Worm (Caenorhabditis elegans): ENCODE measurements around the gene C49A9.3.
A peak's percentile ranks its signal among the peaks of the same experiment; 100 is the strongest.
"Not testable (repeated sequence)": the region's sequence is repeated elsewhere in the genome, so short reads cannot be mapped to it uniquely, and the experiment has no call there.

C49A9.3 gene

DNA sequence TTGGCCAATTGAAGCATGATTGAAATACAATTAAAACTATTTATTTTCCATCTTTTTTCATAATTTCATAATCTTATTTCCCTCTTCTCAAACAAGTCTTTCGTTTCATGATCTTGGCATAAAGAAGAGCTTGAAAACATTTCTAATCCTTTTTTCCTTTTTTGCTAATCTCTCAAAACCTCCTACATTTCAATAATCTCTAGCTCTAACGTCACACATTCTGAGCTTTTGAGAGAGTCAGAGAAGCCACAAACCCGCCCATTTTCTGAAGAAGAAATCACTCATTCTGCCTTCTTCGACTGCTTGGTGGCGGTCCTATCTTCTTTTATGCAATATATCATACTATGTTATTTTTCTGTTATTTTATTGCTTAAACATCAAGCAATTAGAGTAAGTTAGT lies 27.7 kb downstream of the C49A9.3 start, which contains the start of gene F58F9.1:
TSS of gene F58F9.1 (plus strand) at position 251 of the 400 bp plus-strand sequence.
- TF ChIP-seq lin-13 (GFP tag; optimal IDR thresholded peaks at IDR 0.05) (no peak), mab-5 (tag; optimal IDR thresholded peaks at IDR 0.05) (peak; percentile 36), nhr-129 (tag; optimal IDR thresholded peaks at IDR 0.05) (no peak), C34F6.9 (tag; optimal IDR thresholded peaks at IDR 0.05) (peak; percentile 24), lsy-2 (tag; optimal IDR thresholded peaks at IDR 0.05) (peak in 1 of 2 experiments; percentile 37), unc-55 (GFP tag; optimal IDR thresholded peaks at IDR 0.05) (peak; percentile 79), nhr-21 (tag; optimal IDR thresholded peaks at IDR 0.05) (no peak)

DNA sequence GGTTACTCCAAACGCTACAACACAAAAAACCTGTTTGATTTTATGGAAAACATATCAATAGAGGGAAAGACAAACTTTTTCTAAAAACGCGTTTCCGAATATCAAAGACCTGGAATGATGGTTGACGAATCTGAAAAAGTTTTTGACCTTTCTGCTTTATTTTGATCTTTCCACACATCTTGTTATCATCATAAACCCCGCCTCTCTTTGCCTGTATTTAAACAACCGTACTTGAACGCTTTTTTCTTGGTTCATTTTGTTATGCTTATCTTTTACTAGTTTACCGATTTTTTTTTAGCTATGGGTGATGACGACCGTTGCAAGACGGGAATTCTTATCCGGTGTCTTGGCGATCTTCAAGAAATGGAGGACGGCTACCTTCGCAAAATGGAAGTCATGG lies 31.1 kb downstream of the C49A9.3 start, which contains the start of gene T13A10.2:
TSS of gene T13A10.2 (plus strand) at position 301 of the 400 bp plus-strand sequence.
- TF ChIP-seq peb-1 (tag; optimal IDR thresholded peaks at IDR 0.05); Y55F3AM.14 (GFP tag; optimal IDR thresholded peaks at IDR 0.05); mdl-1 (tag; optimal IDR thresholded peaks at IDR 0.05): not testable (repeated sequence)

DNA sequence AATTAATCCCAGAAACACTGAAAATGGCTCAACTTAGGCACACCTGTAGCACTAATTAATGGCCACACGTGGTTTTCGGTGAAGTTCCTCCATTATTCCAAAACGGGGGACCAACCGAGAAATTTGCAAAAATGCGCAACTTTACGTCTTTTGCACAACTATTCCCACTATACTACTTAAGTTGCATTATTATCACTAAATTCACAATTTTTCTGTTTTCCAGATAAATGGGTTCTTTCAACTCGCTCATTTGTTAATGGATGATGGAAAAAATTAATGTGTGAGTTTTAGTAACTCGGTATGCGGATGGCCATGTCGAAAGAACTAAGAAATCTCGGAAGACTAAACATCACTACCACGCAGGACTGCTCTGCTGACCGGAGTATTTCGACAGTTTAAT lies 32.7 kb downstream of the C49A9.3 start, which contains the start of gene T13A10.64:
TSS of gene T13A10.64 (plus strand) at position 301 of the 400 bp plus-strand sequence.
- TF ChIP-seq lin-13 (GFP tag; optimal IDR thresholded peaks at IDR 0.05) (no peak), peb-1 (tag; optimal IDR thresholded peaks at IDR 0.05) (no peak), nhr-25 (tag; optimal IDR thresholded peaks at IDR 0.05) (no peak), mbf-1 (tag; optimal IDR thresholded peaks at IDR 0.05) (no peak), mdl-1 (tag; optimal IDR thresholded peaks at IDR 0.05) (no peak), sma-3 (GFP tag; optimal IDR thresholded peaks at IDR 0.05) (no peak), zag-1 (tag; optimal IDR thresholded peaks at IDR 0.05) (no peak), unc-55 (GFP tag; optimal IDR thresholded peaks at IDR 0.05) (no peak), elt-3 (tag; optimal IDR thresholded peaks at IDR 0.05) (no peak), nhr-23 (tag; optimal IDR thresholded peaks at IDR 0.05) (no peak), nhr-237 (tag; optimal IDR thresholded peaks at IDR 0.05) (no peak), lin-39 (tag; optimal IDR thresholded peaks at IDR 0.05) (no peak), lsy-2 (tag; optimal IDR thresholded peaks at IDR 0.05) (no peak), nhr-129 (tag; optimal IDR thresholded peaks at IDR 0.05) (no peak), aly-2 (tag; optimal IDR thresholded peaks at IDR 0.05) (no peak), nhr-11 (tag; optimal IDR thresholded peaks at IDR 0.05) (no peak), dmd-4 (tag; optimal IDR thresholded peaks at IDR 0.05) (no peak), ceh-16 (tag; optimal IDR thresholded peaks at IDR 0.05) (no peak), C34F6.9 (tag; optimal IDR thresholded peaks at IDR 0.05) (no peak), sem-4 (tag; optimal IDR thresholded peaks at IDR 0.05) (no peak)

DNA sequence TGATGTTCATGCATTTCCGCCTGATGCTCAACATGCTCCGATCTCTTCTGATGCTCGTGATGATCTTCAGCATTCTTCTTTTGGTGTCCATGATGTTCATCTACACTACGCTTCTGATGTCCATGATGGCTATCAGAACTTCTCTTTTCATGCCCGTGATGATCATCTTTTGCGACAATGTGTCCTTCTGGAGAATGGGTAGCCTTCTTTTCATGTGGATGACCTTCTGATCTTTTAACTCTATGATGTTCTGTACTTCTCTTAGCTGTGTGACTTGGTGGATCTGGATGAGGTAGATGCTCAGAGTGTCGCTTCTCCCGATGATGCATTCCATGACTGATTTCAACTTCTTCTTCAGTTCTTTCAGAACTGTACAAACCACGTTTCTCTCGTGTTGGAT lies 37.1 kb downstream of the C49A9.3 start:
- no peak for TF ChIP-seq F13H6.1 (tag; optimal IDR thresholded peaks at IDR 0.05)
- no peak for TF ChIP-seq elt-3 (tag; optimal IDR thresholded peaks at IDR 0.05)
- no peak for TF ChIP-seq nhr-12 (tag; optimal IDR thresholded peaks at IDR 0.05)
- TF ChIP-seq Y55F3AM.14 (GFP tag; optimal IDR thresholded peaks at IDR 0.05): no peak
- TF ChIP-seq unc-62 (GFP tag; optimal IDR thresholded peaks at IDR 0.05): no peak

DNA sequence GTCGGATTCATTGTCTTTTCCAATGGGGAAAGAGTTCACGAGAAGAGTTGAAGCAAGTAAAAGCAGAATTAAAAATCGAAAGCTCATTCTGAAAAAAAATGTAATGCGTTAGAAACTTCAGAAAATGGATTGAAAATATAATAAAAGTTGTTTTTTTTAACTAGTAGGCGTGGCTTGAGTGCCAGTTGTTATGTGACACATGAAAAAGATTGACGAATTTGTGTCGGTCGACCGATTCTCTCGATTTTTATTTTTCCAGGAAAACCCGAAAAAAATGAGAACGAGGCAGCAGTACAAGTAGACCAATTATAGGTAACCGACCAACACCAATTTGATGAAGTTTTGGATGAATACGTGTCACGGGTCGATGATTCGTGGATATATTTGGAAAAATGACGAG lies 37.8 kb downstream of the C49A9.3 start, which contains the start of gene nlp-16:
TSS of gene nlp-16 (minus strand) at position 101 of the 400 bp plus-strand sequence.
- no peak for TF ChIP-seq ztf-1 (GFP tag; conservative IDR thresholded peaks at IDR 0.05)
- TF ChIP-seq lin-39 (tag; optimal IDR thresholded peaks at IDR 0.05): no peak
- TF ChIP-seq ceh-82 (tag; optimal IDR thresholded peaks at IDR 0.05): no peak
- TF ChIP-seq snpc-4 (tag; optimal IDR thresholded peaks at IDR 0.05): no peak
- TF ChIP-seq Y55F3AM.14 (GFP tag; optimal IDR thresholded peaks at IDR 0.05): no peak
- no peak for TF ChIP-seq nhr-11 (tag; optimal IDR thresholded peaks at IDR 0.05)
- TF ChIP-seq F13H6.1 (tag; optimal IDR thresholded peaks at IDR 0.05): no peak
- TF ChIP-seq mbf-1 (tag; optimal IDR thresholded peaks at IDR 0.05): no peak
- TF ChIP-seq dmd-4 (tag; optimal IDR thresholded peaks at IDR 0.05): no peak
- no peak for TF ChIP-seq zag-1 (tag; optimal IDR thresholded peaks at IDR 0.05)

DNA sequence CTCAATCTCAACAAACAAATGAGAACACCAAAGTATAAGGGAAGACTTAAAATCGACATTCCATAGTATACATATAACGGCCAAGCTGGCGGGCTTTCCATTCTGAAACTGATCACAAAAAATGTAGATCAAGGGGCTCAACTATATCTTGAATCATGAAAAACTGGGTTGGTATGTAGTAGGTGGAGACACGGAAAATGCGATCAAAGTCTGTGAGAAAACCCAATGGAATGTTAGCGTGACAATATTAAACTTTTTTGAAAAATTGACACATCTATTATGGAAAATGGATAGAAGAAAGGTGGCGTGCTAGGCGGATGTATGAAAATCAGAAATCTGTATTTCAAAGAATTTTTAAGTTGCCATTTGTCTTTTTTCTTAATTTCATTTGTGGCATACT lies 41.4 kb downstream of the C49A9.3 start, which contains the start of gene srv-28:
TSS of gene srv-28 (minus strand) at position 101 of the 400 bp plus-strand sequence.
- TF ChIP-seq mbf-1 (tag; optimal IDR thresholded peaks at IDR 0.05) (no peak), unc-62 (GFP tag; optimal IDR thresholded peaks at IDR 0.05) (no peak), F13H6.1 (tag; optimal IDR thresholded peaks at IDR 0.05) (no peak), egl-27 (tag; optimal IDR thresholded peaks at IDR 0.05) (no peak), aly-2 (tag; optimal IDR thresholded peaks at IDR 0.05) (no peak), nhr-77 (tag; optimal IDR thresholded peaks at IDR 0.05) (no peak), nhr-6 (tag; optimal IDR thresholded peaks at IDR 0.05) (no peak), ceh-82 (tag; optimal IDR thresholded peaks at IDR 0.05) (no peak), alr-1 (tag; optimal IDR thresholded peaks at IDR 0.05) (no peak), sem-4 (tag; optimal IDR thresholded peaks at IDR 0.05) (no peak), snpc-4 (tag; optimal IDR thresholded peaks at IDR 0.05) (no peak), ztf-1 (GFP tag; conservative IDR thresholded peaks at IDR 0.05) (no peak), ZK546.5 (tag; optimal IDR thresholded peaks at IDR 0.05) (no peak), nhr-11 (tag; optimal IDR thresholded peaks at IDR 0.05) (no peak), blmp-1 (tag; optimal IDR thresholded peaks at IDR 0.05; ENCODE audit: insufficient read depth) (no peak), sma-9 (GFP tag; optimal IDR thresholded peaks at IDR 0.05) (no peak), sma-9 (tag; optimal IDR thresholded peaks at IDR 0.05) (no peak)
